Worm (Caenorhabditis elegans) whole organism, young adult: ENCODE measurements around the gene cyp-43A1.

Source experiments
- B0019.2 ChIP-seq: fragments of 200-800 bp; sonication (Bioruptor generic); conservative IDR thresholded peaks from 2 replicates; pipeline ENCODE4 v1.3.6; 2022; ENCODE audit warnings: missing genetic modification reagents, missing genetic modification characterization, missing compliant biosample characterization
- C06A6.2 ChIP-seq: fragments of 200-800 bp; sonication (Bioruptor generic); conservative IDR thresholded peaks from 2 replicates; pipeline ENCODE4 v1.3.6; 2022; ENCODE audit warnings: missing genetic modification characterization, missing compliant biosample characterization
- F57A8.1 ChIP-seq: fragments of 200-800 bp; sonication (Bioruptor generic); optimal IDR thresholded peaks from 2 replicates; lab custom pipeline; 2018; ENCODE audit warnings: mild to moderate bottlenecking, missing genetic modification characterization, moderate library complexity, missing compliant biosample characterization
- K11D2.4 ChIP-seq: fragments of 200-800 bp; sonication (Bioruptor generic); IDR thresholded peaks from 2 replicates; pipeline ENCODE4 v1.3.6; 2022; ENCODE audit warnings: missing genetic modification reagents, missing genetic modification characterization, missing compliant biosample characterization
- K12H6.12 ChIP-seq: fragments of 200-800 bp; sonication (Bioruptor generic); optimal IDR thresholded peaks from 2 replicates; lab custom pipeline; 2018; ENCODE audit warnings: mild to moderate bottlenecking, missing genetic modification characterization, missing compliant biosample characterization
- T07F8.4 ChIP-seq: sonication (generic microtip); optimal IDR thresholded peaks from 2 replicates; lab custom pipeline; 2016; ENCODE audit warnings: mild to moderate bottlenecking, missing genetic modification characterization, moderate library complexity, missing compliant biosample characterization
- T26A5.8 ChIP-seq: sonication (generic microtip); optimal IDR thresholded peaks from 2 replicates; lab custom pipeline; 2016; ENCODE audit warnings: missing genetic modification characterization, missing compliant biosample characterization
- Y56A3A.18 ChIP-seq: fragments of 200-800 bp; sonication (Bioruptor generic); IDR thresholded peaks from 2 replicates; pipeline ENCODE4 v1.3.6; 2022; ENCODE audit warnings: missing genetic modification reagents, missing genetic modification characterization, missing compliant biosample characterization
- Y67H2A.10 ChIP-seq: fragments of 200-800 bp; sonication (Bioruptor generic); conservative IDR thresholded peaks from 2 replicates; pipeline ENCODE4 v1.3.6; 2022; ENCODE audit warnings: missing genetic modification reagents, missing genetic modification characterization, missing compliant biosample characterization
- aptf-3 ChIP-seq: fragments of 200-800 bp; sonication (Bioruptor generic); IDR thresholded peaks from 2 replicates; pipeline ENCODE4 v1.3.6; 2022; ENCODE audit warnings: missing genetic modification characterization, missing compliant biosample characterization
- attf-5 ChIP-seq: fragments of 200-800 bp; sonication (Bioruptor generic); optimal IDR thresholded peaks from 2 replicates; lab custom pipeline; 2018; ENCODE audit warnings: mild to moderate bottlenecking, missing genetic modification characterization, missing compliant biosample characterization
- ceh-27 ChIP-seq: fragments of 200-800 bp; sonication (Bioruptor generic); optimal IDR thresholded peaks from 2 replicates; lab custom pipeline; 2018; ENCODE audit warnings: mild to moderate bottlenecking, missing genetic modification characterization, moderate library complexity, missing compliant biosample characterization
- ceh-91 ChIP-seq: fragments of 200-800 bp; sonication (Bioruptor generic); IDR thresholded peaks from 2 replicates; pipeline ENCODE4 v1.3.6; 2022; ENCODE audit warnings: missing genetic modification reagents, missing genetic modification characterization, missing compliant biosample characterization
- chd-7 ChIP-seq: sonication (generic microtip); optimal IDR thresholded peaks from 2 replicates; lab custom pipeline; 2016; ENCODE audit warnings: mild to moderate bottlenecking, missing genetic modification characterization, moderate library complexity, missing compliant biosample characterization
- die-1 ChIP-seq: sonication (generic microtip); optimal IDR thresholded peaks from 2 replicates; lab custom pipeline; 2016; ENCODE audit warnings: missing genotype, mild to moderate bottlenecking, missing genetic modification characterization, missing compliant biosample characterization
- egl-18 ChIP-seq: fragments of 200-800 bp; sonication (Bioruptor generic); IDR thresholded peaks from 2 replicates; pipeline ENCODE4 v1.3.6; 2022; ENCODE audit warnings: missing genetic modification reagents, missing genetic modification characterization, missing compliant biosample characterization
- egrh-3 ChIP-seq: fragments of 200-800 bp; sonication (Bioruptor generic); IDR thresholded peaks from 2 replicates; pipeline ENCODE4 v1.3.6; 2022; ENCODE audit warnings: missing genetic modification reagents, missing genetic modification characterization, missing compliant biosample characterization
- ets-4 ChIP-seq: fragments of 200-800 bp; sonication (Bioruptor generic); optimal IDR thresholded peaks from 2 replicates; lab custom pipeline; 2018; ENCODE audit warnings: mild to moderate bottlenecking, missing genetic modification characterization, missing compliant biosample characterization
- him-1 ChIP-seq: sonication (generic microtip); optimal IDR thresholded peaks from 2 replicates; lab custom pipeline; 2016; ENCODE audit warnings: missing genotype, missing genetic modification reagents, missing genetic modification characterization, missing compliant biosample characterization
- hlh-26 ChIP-seq: fragments of 200-800 bp; sonication (Bioruptor generic); conservative IDR thresholded peaks from 2 replicates; pipeline ENCODE4 v1.3.6; 2022; ENCODE audit warnings: missing genetic modification reagents, missing genetic modification characterization, missing compliant biosample characterization
- hmg-1.2 ChIP-seq: fragments of 200-800 bp; sonication (Bioruptor generic); IDR thresholded peaks from 2 replicates; pipeline ENCODE4 v1.3.6; 2022; ENCODE audit warnings: missing genetic modification reagents, missing genetic modification characterization, missing compliant biosample characterization
- hmg-20 ChIP-seq: fragments of 200-800 bp; sonication (Bioruptor generic); IDR thresholded peaks from 2 replicates; pipeline ENCODE4 v1.3.6; 2022; ENCODE audit warnings: missing genetic modification reagents, missing genetic modification characterization, missing compliant biosample characterization
- hrde-1 ChIP-seq: sonication (generic microtip); optimal IDR thresholded peaks from 2 replicates; lab custom pipeline; 2016; ENCODE audit warnings: missing genetic modification characterization, mild to moderate bottlenecking, missing compliant biosample characterization, moderate library complexity, missing genotype, missing genetic modification reagents, borderline replicate concordance
- hsf-1 ChIP-seq: fragments of 200-800 bp; sonication (Bioruptor generic); IDR thresholded peaks from 2 replicates; pipeline ENCODE4 v1.3.6; 2022; ENCODE audit warnings: missing genetic modification reagents, missing genetic modification characterization, missing compliant biosample characterization
- madf-6 ChIP-seq: fragments of 200-800 bp; sonication (Bioruptor generic); IDR thresholded peaks from 2 replicates; pipeline ENCODE4 v1.3.6; 2022; ENCODE audit warnings: missing genetic modification reagents, missing genetic modification characterization, missing compliant biosample characterization
- mcd-1 ChIP-seq: fragments of 200-800 bp; sonication (Bioruptor generic); IDR thresholded peaks from 2 replicates; pipeline ENCODE4 v1.3.6; 2022; ENCODE audit warnings: missing genetic modification reagents, missing genetic modification characterization, missing compliant biosample characterization
- nfya-2 ChIP-seq: fragments of 200-800 bp; sonication (Bioruptor generic); IDR thresholded peaks from 2 replicates; pipeline ENCODE4 v1.3.6; 2022; ENCODE audit warnings: missing genetic modification reagents, missing genetic modification characterization, missing compliant biosample characterization
- nfyb-1 ChIP-seq: fragments of 200-800 bp; sonication (Bioruptor generic); IDR thresholded peaks from 2 replicates; pipeline ENCODE4 v1.3.6; 2022; ENCODE audit warnings: missing genetic modification reagents, missing genetic modification characterization, missing compliant biosample characterization
- nhr-179 ChIP-seq: sonication (generic microtip); optimal IDR thresholded peaks from 2 replicates; lab custom pipeline; 2016; ENCODE audit warnings: mild to moderate bottlenecking, missing genetic modification characterization, missing compliant biosample characterization
- nhr-80 ChIP-seq: sonication (generic microtip); optimal IDR thresholded peaks from 2 replicates; lab custom pipeline; 2016; ENCODE audit warnings: missing genetic modification characterization, missing compliant biosample characterization
- rcor-1 ChIP-seq: fragments of 200-800 bp; sonication (Bioruptor generic); IDR thresholded peaks from 2 replicates; pipeline ENCODE4 v1.3.6; 2022; ENCODE audit warnings: missing genetic modification reagents, missing genetic modification characterization, missing compliant biosample characterization
- sdz-38 ChIP-seq: sonication (generic microtip); optimal IDR thresholded peaks from 2 replicates; lab custom pipeline; 2016; ENCODE audit warnings: missing genotype, missing genetic modification characterization, missing compliant biosample characterization
- snpc-4 ChIP-seq, 5 experiments: fragments of 150-350 bp in 1 of 5; sonication (generic microtip) in 4 of 5; optimal IDR thresholded peaks; 2 replicates each; lab custom pipeline; 2014 to 2018; ENCODE audit warnings: missing genetic modification characterization in 5 of 5, missing biosample characterization in 3 of 5, antibody characterized with exemption in 2 of 5, mild to moderate bottlenecking in 2 of 5, missing compliant biosample characterization in 2 of 5, missing genotype in 2 of 5, moderate library complexity in 2 of 5, missing genetic modification reagents in 1 of 5
- tbp1 ChIP-seq: fragments of 200-800 bp; sonication (Bioruptor generic); optimal IDR thresholded peaks from 2 replicates; lab custom pipeline; 2018; ENCODE audit warnings: mild to moderate bottlenecking, missing genetic modification characterization, missing compliant biosample characterization
- unc-62 ChIP-seq: fragments of 150-350 bp; optimal IDR thresholded peaks from 2 replicates; lab custom pipeline; 2014; ENCODE audit warnings: missing biosample characterization, missing genetic modification reagents, missing genetic modification characterization
- zfh-2 ChIP-seq: fragments of 200-800 bp; sonication (Bioruptor generic); conservative IDR thresholded peaks from 2 replicates; pipeline ENCODE4 v1.3.6; 2022; ENCODE audit warnings: missing genetic modification reagents, missing genetic modification characterization, missing compliant biosample characterization
- zim-3 ChIP-seq: sonication (generic microtip); optimal IDR thresholded peaks from 2 replicates; lab custom pipeline; 2017; ENCODE audit warnings: mild to moderate bottlenecking, missing genetic modification characterization, moderate library complexity, missing compliant biosample characterization
- ztf-18 ChIP-seq: sonication (generic microtip); optimal IDR thresholded peaks from 2 replicates; lab custom pipeline; 2016; ENCODE audit warnings: missing genotype, mild to moderate bottlenecking, missing genetic modification characterization, missing compliant biosample characterization

Gene cyp-43A1

DNA sequence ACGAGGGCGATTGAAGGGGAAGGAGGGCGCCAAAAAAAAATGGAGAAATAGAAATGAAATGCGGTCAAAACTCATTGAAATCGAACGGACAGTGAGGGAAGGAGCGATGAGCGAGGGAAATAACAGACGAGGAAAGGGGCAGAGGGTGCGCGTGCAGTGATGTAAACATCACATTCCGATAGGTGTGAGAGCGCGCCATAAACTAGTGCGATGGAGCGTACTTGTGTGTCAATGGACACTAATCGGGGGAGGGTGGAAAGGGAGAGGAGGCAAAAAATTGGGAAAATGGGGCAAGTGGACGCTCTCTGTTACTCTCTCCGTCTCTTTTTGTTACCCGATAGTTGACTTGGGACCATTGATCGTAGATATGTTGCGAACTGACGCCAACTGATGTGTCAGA, 49.6 kb downstream of the cyp-43A1 start:
- peak; percentile 70 for TF ChIP-seq ceh-27 (GFP tag; lab: Kevin White, UChicago)
- TF ChIP-seq chd-7 (tag; lab: Kevin White, UChicago) = no peak
- peak; percentile 33; the same call in 1 of the 2 replicates for TF ChIP-seq egrh-3
- TF ChIP-seq T26A5.8 (tag; lab: Kevin White, UChicago) = no peak
- no peak for TF ChIP-seq ceh-91 (GFP tag; lab: Robert Waterston, UW)
- TF ChIP-seq nhr-179 = no peak
- TF ChIP-seq sdz-38 (tag; lab: Kevin White, UChicago) = no peak
- peak; percentile 40; the same call in 1 of the 2 replicates for TF ChIP-seq hmg-1.2
- TF ChIP-seq aptf-3 (GFP tag; lab: Robert Waterston, UW) = no peak
- no peak for TF ChIP-seq T07F8.4 (tag; lab: Kevin White, UChicago)
- TF ChIP-seq nhr-80 (tag; lab: Kevin White, UChicago) = peak; percentile 57
- no peak for TF ChIP-seq rcor-1 (GFP tag; lab: Robert Waterston, UW)
- no peak for TF ChIP-seq Y67H2A.10
- no peak for TF ChIP-seq nfyb-1 (GFP tag; lab: Robert Waterston, UW)
- TF ChIP-seq die-1 = no peak
- no peak for TF ChIP-seq egl-18
- no peak for TF ChIP-seq B0019.2 (GFP tag; lab: Robert Waterston, UW)
- TF ChIP-seq zfh-2 (GFP tag; lab: Robert Waterston, UW) = no peak; the same call in 1 of the 2 replicates
- TF ChIP-seq unc-62 = no peak
- no peak for TF ChIP-seq hlh-26
- no peak for TF ChIP-seq madf-6 (GFP tag; lab: Robert Waterston, UW)
- TF ChIP-seq attf-5 (GFP tag; lab: Kevin White, UChicago) = peak; percentile 27
- TF ChIP-seq mcd-1 (GFP tag; lab: Robert Waterston, UW) = peak; percentile 72; the same call in 1 of the 2 replicates
- TF ChIP-seq ets-4 (GFP tag; lab: Kevin White, UChicago) = no peak
- no peak for TF ChIP-seq C06A6.2 (GFP tag; lab: Robert Waterston, UW)
- 0 out of 2 replicates have a peak, but pooled peaks have one; percentile 21 for TF ChIP-seq K11D2.4 (GFP tag; lab: Robert Waterston, UW)
- no peak for TF ChIP-seq hrde-1 (tag; lab: Kevin White, UChicago)
- TF ChIP-seq ztf-18 (tag; lab: Kevin White, UChicago) = peak; percentile 34

DNA sequence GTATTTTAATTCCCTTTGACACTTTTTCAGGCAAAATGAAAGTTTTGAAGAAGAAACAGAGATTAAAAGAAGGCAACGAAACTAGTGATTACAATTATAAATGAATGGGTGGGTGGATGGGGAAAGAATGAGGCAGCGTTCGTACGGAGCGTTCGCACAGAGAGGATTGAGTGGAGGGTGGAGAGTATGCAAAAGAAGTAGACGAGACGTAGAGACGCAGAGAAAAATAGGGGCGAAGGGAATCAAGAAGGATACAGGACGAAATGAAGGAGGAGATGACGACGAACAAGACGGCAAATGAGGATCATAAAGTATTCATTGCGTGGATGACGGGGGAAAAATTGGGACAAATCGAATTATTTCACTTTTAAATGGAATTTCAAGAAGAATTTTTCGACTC, 50.4 kb downstream of the cyp-43A1 start:
- TF ChIP-seq K12H6.12 (tag; lab: Kevin White, UChicago) (peak; percentile 4), nfya-2 (no peak), hsf-1 (GFP tag; lab: Robert Waterston, UW) (no peak), tbp1 (GFP tag; lab: Kevin White, UChicago) (no peak), him-1 (tag; lab: Kevin White, UChicago) (no peak), zim-3 (tag; lab: Kevin White, UChicago) (no peak), Y56A3A.18 (GFP tag; lab: Robert Waterston, UW) (no peak), snpc-4 (GFP tag; optimal IDR thresholded peaks at IDR 0.05; lab: Kevin White, UChicago) (no peak), snpc-4 (tag; optimal IDR thresholded peaks at IDR 0.05; lab: Kevin White, UChicago) (no peak), hmg-1.2 (peak; percentile 50; the same call in 1 of the 2 replicates), hmg-20 (GFP tag; lab: Robert Waterston, UW) (no peak), F57A8.1 (GFP tag; lab: Kevin White, UChicago) (no peak)
